Fruit fly (Drosophila melanogaster): Measurements from ENCODE around the gene CG43680.
A peak's percentile ranks its signal among the peaks of the same experiment; 100 is the strongest.

The CG43680 gene

DNA sequence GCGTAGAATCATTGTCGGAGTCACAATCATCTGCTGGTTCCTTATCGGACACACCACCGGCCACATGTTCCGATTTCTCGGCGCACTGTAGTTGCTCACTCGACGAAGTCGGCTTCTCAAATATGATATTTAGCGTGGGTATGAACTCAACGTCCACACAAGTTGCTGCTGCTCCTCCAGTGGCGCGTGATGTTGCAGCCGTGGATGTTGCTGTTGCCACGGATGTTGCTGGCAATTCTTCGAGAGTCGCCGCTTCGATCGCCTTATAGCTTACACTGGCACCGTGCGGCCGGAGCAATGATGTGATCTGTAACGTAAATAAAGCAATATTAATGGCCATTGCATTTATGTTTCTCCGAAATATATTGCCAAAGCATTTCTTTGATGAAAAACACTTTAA, 31.1 kb upstream of the CG43680 start:
- TF ChIP-seq CG8478 (optimal IDR thresholded peaks at IDR 0.05) (no peak), CTCF (optimal IDR thresholded peaks at IDR 0.05) (no peak)

DNA sequence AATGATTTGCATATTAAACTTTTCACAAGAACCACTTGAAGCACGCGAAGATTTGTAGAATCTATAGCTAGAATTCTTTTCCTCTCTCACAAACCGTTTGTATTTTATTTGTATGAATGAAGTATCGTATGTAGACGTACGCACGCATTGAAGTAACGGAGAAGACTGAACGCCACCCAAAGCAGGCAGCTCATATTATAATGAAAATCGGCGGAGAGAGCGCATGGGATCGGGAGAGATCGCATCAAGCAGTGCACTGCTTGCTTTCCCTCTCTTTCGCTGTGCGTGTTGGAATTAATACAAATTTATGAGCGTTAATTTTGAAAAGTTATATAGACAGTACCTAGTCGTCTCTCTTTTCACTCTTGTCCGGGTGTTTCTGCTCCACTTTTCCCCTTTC, 26.1 kb upstream of the CG43680 start:
- no peak for TF ChIP-seq CG8478 (optimal IDR thresholded peaks at IDR 0.05)
- peak; percentile 7 to 11 for TF ChIP-seq CTCF (optimal IDR thresholded peaks at IDR 0.05)

DNA sequence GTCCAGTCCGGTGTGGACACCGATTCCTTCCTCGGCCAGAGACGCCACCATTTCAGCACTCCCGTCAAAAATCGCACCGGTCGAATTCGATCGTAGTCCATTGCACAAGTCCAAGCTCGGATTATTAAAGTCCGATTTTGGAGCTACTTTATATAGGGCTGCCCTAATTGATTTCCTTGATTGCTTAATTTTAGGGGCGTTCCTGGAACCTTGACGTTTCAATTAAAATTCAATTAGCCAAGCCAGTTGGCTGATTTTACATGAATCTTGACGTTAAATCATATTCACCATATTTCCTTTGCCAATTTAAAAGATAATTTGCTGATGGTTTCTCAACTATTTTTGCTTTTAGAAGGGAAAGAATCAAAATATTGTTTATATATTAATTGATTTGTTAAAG, 25.2 kb upstream of the CG43680 start, which contains the start of gene Or71a:
TSS of gene Or71a (minus strand) at position 101 of the 400 bp plus-strand sequence.
- TF ChIP-seq CG8478 (optimal IDR thresholded peaks at IDR 0.05) = no peak
- TF ChIP-seq CTCF (optimal IDR thresholded peaks at IDR 0.05) = no peak

DNA sequence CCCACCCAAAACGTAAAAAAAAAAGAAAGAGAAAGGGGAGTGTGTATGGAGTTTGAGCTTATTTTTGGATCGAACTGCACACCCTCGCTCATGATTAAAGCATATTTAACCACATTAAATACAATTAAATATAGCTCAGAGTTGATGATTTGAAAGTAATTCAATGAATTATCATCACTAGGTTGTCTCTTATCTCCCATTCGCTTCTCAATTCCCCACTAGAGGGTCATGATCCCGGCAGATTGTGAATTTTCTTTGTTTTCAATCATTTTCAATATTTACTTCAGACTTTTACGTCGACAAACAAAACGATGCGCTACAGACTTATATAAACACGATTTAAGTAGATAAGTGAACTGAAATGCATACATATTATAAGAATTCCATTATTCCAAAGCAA, 23.2 kb upstream of the CG43680 start:
- TF ChIP-seq CTCF (optimal IDR thresholded peaks at IDR 0.05) (no peak), CG8478 (optimal IDR thresholded peaks at IDR 0.05) (no peak)

DNA sequence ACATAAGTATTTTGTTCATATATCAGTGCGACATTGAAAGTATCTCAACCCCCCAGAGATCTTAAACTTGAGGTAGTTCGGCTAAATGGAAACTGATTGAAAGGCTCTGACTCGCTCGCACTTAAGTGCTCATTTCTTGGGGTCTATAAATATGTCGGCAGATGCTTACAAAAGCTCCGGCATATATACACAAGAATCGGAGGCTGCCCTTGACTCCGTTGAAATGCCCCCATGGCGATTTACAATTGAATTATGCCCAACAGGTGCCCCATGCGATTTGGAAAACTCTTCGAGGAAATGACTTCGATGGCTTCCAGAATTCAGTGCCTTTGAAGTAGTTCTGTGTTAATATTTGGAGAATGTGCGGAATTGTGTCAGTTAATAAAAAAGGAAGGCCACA, 20.5 kb upstream of the CG43680 start:
- TF ChIP-seq CG8478 (optimal IDR thresholded peaks at IDR 0.05) = no peak
- no peak for TF ChIP-seq CTCF (optimal IDR thresholded peaks at IDR 0.05)

DNA sequence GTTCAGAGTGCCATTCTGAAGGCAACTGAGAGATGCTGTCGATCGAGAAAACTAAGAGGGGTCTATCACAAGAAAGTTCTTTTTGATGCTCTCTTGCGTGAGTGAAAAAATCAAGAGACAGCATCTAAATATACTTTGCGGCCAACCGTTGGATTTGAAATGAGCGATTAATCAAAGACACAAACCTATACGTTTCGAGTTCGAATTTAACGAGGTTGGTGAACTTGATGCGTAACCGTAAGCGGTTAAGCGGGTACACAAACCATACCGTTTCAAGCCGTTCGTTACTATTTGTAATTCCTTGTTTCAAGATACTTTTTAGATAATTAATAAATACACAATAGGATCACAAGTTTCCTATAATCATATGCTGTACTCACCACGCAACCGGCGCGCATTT, 19.0 kb upstream of the CG43680 start:
- TF ChIP-seq CG8478 (optimal IDR thresholded peaks at IDR 0.05) (no peak), CTCF (optimal IDR thresholded peaks at IDR 0.05) (peak; percentile 53 to 68)

DNA sequence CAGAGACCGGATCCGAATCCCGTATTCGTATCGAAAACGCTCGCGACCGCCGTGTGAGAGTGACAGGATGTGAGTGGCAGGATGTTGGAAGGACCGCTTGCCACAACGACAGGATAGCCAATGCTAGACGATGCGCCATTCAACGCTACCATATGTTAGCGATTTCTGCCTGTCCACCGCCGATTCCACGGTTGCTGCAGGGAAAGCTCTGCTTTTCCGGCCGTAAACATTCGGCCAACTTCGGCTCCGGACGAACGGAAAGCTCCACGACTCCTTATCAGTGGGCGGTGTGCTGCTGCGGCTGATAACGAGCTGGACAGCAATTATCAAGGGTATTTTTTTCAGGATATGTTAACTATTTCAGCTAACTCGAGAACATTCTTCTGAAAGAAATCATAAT, 11.7 kb upstream of the CG43680 start, which contains the start of gene Sytbeta:
TSS of gene Sytbeta (minus strand) at position 101 of the 400 bp plus-strand sequence.
- TF ChIP-seq CTCF (optimal IDR thresholded peaks at IDR 0.05) (no peak), CG8478 (optimal IDR thresholded peaks at IDR 0.05) (no peak)

DNA sequence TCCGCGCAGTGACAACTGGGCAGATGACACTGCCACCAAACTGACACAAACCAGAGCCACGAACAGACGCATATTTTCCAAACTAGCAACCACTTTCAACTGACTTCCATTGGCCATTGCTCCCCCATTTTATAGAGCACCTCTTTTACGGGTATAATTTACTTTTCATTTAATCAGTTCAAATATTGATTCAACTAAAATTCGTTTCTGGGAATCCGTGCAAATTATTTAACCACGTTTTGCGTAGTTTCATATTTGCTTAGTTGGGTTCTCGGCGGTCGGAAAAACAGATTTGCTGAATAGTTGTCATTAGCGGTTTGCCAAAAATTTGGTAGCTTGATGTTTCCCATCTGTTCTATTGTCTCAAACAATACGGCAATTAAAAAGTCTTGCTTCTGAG, 8.5 kb upstream of the CG43680 start, which contains the start of gene CG13460:
TSS of gene CG13460 (minus strand) at position 101 of the 400 bp plus-strand sequence.
- no peak for TF ChIP-seq CTCF (optimal IDR thresholded peaks at IDR 0.05)
- TF ChIP-seq CG8478 (optimal IDR thresholded peaks at IDR 0.05) = no peak

DNA sequence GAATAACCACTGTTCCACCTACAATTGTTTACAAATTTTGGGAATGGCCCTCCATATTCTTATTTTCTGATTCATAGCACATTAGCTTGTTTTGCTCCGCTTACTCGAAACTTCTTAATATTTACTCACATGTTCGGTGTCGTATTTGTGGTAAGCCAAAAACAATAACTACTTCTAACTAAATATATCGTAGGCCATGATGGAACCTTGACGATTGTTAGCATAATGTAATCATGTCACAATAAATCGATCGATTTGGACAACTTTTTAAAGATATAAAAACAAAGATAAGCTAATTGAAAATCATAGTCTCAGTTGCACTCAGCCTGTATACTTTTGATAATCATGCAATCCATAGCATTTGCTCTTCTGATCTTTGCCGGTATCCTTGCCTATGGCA, 1.3 kb upstream of the CG43680 start, which contains the start of gene EAChm:
TSS of gene EAChm (plus strand) at position 301 of the 400 bp plus-strand sequence.
- TF ChIP-seq CTCF (optimal IDR thresholded peaks at IDR 0.05) (no peak), CG8478 (optimal IDR thresholded peaks at IDR 0.05) (no peak)

DNA sequence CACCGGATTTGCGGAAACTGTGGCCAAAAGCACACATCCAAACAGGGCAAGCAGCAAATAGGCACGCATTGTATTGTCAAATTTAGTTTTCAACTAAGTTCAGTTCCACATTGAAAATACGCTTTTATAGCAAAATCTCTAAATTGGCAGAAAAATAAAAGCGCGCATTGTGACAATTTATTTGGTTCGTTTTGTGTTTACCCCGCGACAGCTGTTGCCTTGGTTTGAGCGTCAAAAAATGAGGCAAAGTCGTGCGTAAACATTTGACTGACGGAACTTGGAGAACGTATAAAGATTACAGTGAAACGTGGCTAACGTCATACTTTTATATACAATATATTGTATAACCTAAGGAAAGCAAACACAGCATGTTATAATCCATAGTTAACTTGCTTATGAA, 884 bp upstream of the CG43680 start, which contains the start of gene CG18649:
TSS of gene CG18649 (minus strand) at position 101 of the 400 bp plus-strand sequence.
- TF ChIP-seq CG8478 (optimal IDR thresholded peaks at IDR 0.05) = no peak
- no peak for TF ChIP-seq CTCF (optimal IDR thresholded peaks at IDR 0.05)

DNA sequence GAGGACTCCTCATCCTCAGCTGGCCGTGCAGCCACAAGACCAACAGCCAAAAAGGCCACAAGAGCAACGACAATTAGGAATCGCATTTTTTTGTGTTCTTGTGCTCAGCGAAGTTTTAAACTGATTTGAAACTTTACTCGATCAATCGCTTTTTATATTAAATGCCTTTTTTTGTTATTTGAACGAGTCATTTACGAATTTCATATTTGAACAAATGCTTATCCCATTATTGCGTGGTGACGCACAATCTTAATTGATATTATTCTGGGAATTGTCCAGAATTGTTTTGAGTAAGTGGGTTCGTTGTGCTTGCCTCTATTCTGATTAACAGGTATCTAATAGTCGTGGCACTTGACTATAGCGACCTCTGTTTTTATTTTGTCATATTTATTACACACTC, 761 bp downstream of the CG43680 start, which contains the start of gene CG13461:
TSS of gene CG13461 (minus strand) at position 101 of the 400 bp plus-strand sequence.
- TF ChIP-seq CG8478 (optimal IDR thresholded peaks at IDR 0.05) (no peak), CTCF (optimal IDR thresholded peaks at IDR 0.05) (no peak)

DNA sequence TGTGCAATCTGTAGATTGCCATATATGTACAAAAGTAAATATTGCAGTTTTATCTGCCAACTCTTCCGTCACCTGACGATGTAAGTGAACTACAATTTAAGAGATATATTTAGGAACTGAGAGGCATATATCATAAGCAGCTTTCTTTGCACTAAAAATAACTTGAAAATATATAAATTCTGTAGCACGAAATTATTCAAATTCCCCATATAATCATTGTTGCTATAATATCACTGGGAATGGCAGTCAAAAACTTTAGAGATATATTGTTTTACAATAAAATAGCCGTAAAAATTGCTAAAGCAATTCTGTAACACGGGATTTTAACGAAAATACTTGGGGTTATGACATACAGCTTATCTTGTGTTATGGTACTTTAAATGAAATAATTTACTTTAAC, 1.8 kb downstream of the CG43680 start, which contains the start of gene CG43679:
TSS of gene CG43679 (minus strand) at position 101 of the 400 bp plus-strand sequence.
- TF ChIP-seq CG8478 (optimal IDR thresholded peaks at IDR 0.05) = no peak
- no peak for TF ChIP-seq CTCF (optimal IDR thresholded peaks at IDR 0.05)

DNA sequence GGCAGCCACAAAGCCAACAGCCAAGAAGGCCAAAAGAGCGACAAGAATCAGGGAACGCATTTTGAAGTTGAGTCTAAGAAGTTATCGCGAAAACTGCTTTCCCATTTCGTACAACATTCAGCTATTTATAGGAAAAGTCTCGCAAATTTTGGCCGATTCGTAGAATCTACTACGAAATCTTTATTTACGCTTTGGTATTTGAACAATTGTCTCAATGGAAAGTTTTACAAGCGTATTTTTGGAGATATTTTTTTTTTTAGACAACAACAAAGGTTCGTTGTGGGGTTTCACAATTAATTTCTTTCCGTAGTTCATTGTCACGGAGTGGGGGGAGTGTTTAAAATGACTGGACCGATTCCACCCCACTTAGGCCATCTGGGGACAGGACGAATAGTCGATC, 2.4 kb downstream of the CG43680 start, which contains the start of gene CG12310:
TSS of gene CG12310 (minus strand) at position 101 of the 400 bp plus-strand sequence.
- no peak for TF ChIP-seq CTCF (optimal IDR thresholded peaks at IDR 0.05)
- TF ChIP-seq CG8478 (optimal IDR thresholded peaks at IDR 0.05) = no peak

DNA sequence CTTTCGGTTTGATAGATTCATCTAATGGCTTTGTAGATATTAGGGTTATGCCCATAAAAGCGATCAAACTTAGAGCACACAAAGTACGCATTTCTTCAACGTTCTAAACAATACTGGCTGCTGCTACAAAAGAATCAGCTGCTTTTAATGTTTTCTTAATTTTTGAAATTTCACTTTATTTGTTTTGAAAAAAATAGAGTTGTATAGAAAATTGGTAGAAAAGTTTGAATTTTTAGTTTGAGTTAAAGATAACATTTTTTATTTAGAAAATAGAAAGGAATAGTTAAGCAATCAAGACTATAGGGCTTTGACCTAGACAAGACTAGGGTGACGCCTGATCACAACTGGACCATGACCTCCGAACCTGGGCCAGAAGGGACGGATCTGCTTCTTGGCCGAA, 3.0 kb downstream of the CG43680 start, which contains the start of gene CG18581:
TSS of gene CG18581 (minus strand) at position 101 of the 400 bp plus-strand sequence.
- no peak for TF ChIP-seq CG8478 (optimal IDR thresholded peaks at IDR 0.05)
- no peak for TF ChIP-seq CTCF (optimal IDR thresholded peaks at IDR 0.05)

DNA sequence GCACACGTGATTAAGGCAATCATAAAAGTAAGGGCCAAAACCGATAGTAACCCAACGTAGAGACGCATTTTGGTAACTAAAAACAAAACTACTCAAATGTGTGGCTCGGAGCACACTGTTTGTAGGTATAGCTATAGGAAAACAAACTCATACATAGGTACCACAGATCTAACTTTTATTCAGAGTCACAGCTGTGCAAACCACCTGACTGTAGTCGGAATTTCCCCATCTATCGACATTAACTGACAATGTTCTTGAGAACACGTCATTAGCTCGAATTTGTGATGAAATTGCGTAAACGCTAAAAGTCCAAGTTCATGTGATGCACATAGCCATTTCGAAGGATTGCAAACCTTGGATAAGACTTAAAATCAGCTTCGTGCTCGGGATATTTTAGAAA, 3.8 kb downstream of the CG43680 start, which contains the start of gene CG43678:
TSS of gene CG43678 (minus strand) at position 101 of the 400 bp plus-strand sequence.
- TF ChIP-seq CG8478 (optimal IDR thresholded peaks at IDR 0.05) = no peak

DNA sequence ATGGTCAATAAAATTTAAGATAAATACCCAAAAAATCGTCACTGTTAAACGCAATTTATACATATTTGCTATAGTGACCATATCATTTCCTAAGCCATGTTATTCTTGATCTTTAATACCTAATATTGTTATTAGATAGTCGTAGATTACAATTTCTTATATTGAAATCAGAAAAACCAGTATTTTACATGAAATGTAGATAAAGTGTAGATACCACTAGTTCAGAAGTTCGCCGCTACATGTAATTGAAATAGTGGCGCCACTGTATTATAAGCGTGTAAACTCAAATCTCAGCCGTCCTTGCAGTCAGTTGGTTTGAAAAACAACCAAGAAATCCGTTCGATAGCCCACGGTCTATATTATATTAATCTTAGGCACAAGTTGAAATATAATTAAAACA, 5.1 kb downstream of the CG43680 start:
- peak; percentile 84 to 90 for TF ChIP-seq CTCF (optimal IDR thresholded peaks at IDR 0.05)
- TF ChIP-seq CG8478 (optimal IDR thresholded peaks at IDR 0.05) = no peak

DNA sequence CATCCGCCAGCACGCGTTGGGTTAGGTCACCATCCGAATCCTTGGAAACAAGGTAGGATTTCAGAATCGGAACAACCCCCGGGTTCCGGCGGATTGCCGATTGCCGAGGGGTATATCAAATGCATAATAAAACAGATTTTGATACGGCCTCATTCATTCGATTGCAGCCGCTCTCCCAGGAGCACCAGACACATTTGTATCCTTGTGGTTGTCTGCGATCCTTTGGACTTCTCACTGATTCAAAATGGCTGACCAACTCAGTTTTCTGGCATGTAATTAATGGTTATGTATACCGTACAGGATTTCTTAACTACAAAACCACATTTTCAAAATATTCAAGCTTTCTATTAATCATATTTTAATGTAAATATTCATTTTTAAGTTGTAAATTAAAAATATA, 5.5 kb downstream of the CG43680 start:
- no peak for TF ChIP-seq CTCF (optimal IDR thresholded peaks at IDR 0.05)
- TF ChIP-seq CG8478 (optimal IDR thresholded peaks at IDR 0.05) = no peak

Measured in S2 (cell line).